Worm (Caenorhabditis elegans) whole organism, late embryonic: Measurements from ENCODE around the gene vhp-1.
"Not testable (repeated sequence)": the region's sequence is repeated elsewhere in the genome, so short reads cannot be mapped to it uniquely, and the experiment has no call there.

Experiments
- K09A11.1 ChIP-seq: sonication (generic microtip); optimal IDR thresholded peaks from 2 replicates; lab custom pipeline; 2017; ENCODE audit warnings: antibody characterized with exemption, mild to moderate bottlenecking, missing genetic modification characterization, missing compliant biosample characterization; ENCODE audit not compliant: insufficient read depth
- ceh-6 ChIP-seq: fragments of 200-800 bp; sonication (Bioruptor generic); optimal IDR thresholded peaks from 2 replicates; lab custom pipeline; 2018; ENCODE audit warnings: mild to moderate bottlenecking, missing genetic modification characterization, missing compliant biosample characterization
- dve-1 ChIP-seq: sonication (generic microtip); optimal IDR thresholded peaks from 2 replicates; lab custom pipeline; 2017; ENCODE audit warnings: antibody characterized with exemption, mild to moderate bottlenecking, missing genetic modification characterization, missing compliant biosample characterization
- elt-2 ChIP-seq: sonication (generic microtip); optimal IDR thresholded peaks from 2 replicates; lab custom pipeline; 2016; ENCODE audit warnings: missing genetic modification reagents, missing genetic modification characterization, missing compliant biosample characterization
- fkh-10 ChIP-seq: fragments of 150-350 bp; optimal IDR thresholded peaks from 2 replicates; lab custom pipeline; 2014; ENCODE audit warnings: missing biosample characterization, missing genetic modification reagents, missing genetic modification characterization
- lim-6 ChIP-seq: sonication (generic microtip); optimal IDR thresholded peaks from 2 replicates; lab custom pipeline; 2016; ENCODE audit warnings: missing genetic modification characterization, missing compliant biosample characterization
- nfya-1 ChIP-seq: sonication (generic microtip); optimal IDR thresholded peaks from 2 replicates; lab custom pipeline; 2017; ENCODE audit warnings: missing genetic modification characterization, mild to moderate bottlenecking, missing compliant biosample characterization, antibody characterized with exemption, moderate library complexity
- pha-4 ChIP-seq: fragments of 150-350 bp; optimal IDR thresholded peaks from 2 replicates; lab custom pipeline; 2018; ENCODE audit warnings: missing biosample characterization, missing genetic modification reagents, missing genetic modification characterization
- rnt-1 ChIP-seq: sonication (generic microtip); optimal IDR thresholded peaks from 2 replicates; lab custom pipeline; 2016; ENCODE audit warnings: missing genetic modification characterization, missing compliant biosample characterization
- sdc-2 ChIP-seq: sonication (generic microtip); optimal IDR thresholded peaks from 2 replicates; lab custom pipeline; 2016; ENCODE audit warnings: missing genotype, missing genetic modification characterization, missing compliant biosample characterization
- unc-42 ChIP-seq: sonication (generic microtip); optimal IDR thresholded peaks from 2 replicates; lab custom pipeline; 2016; ENCODE audit warnings: missing genotype, missing genetic modification characterization, missing compliant biosample characterization
- unc-55 ChIP-seq: sonication (generic microtip); optimal IDR thresholded peaks from 2 replicates; lab custom pipeline; 2017; ENCODE audit warnings: missing biosample characterization, missing genetic modification reagents, missing genetic modification characterization

- TF ChIP-seq pha-4 (tag; lab: Kevin White, UChicago); unc-55 (GFP tag; lab: Kevin White, UChicago); K09A11.1 (tag; lab: Kevin White, UChicago); nfya-1 (tag; lab: Kevin White, UChicago); ceh-6 (GFP tag; lab: Kevin White, UChicago); sdc-2 (tag; lab: Kevin White, UChicago); lim-6 (tag; lab: Kevin White, UChicago); rnt-1; fkh-10; dve-1: not testable (repeated sequence)
- TF ChIP-seq unc-42 (tag; lab: Kevin White, UChicago) = peak; percentile 55
- peak; percentile 23 for TF ChIP-seq elt-2 (tag; lab: Kevin White, UChicago)
Measured at ce11 chrII:5346350-5346749, 23.3 kb downstream of the vhp-1 start.
